Worm (Caenorhabditis elegans) whole organism, L1 larva: ENCODE data around the gene C55B6.4.

Source experiments
- C16A3.4 ChIP-seq: fragments of 150-350 bp; optimal IDR thresholded peaks from 2 replicates; lab custom pipeline; 2014; ENCODE audit warnings: missing biosample characterization, missing genetic modification characterization
- C34B4.2 ChIP-seq: sonication (generic microtip); optimal IDR thresholded peaks from 2 replicates; lab custom pipeline; 2017; ENCODE audit warnings: mild to moderate bottlenecking, missing genetic modification characterization, missing compliant biosample characterization
- F16B12.6 ChIP-seq: fragments of 150-350 bp; optimal IDR thresholded peaks from 2 replicates; lab custom pipeline; 2014; ENCODE audit warnings: missing biosample characterization, missing genetic modification characterization
- alr-1 ChIP-seq: fragments of 200-800 bp; sonication (Bioruptor generic); optimal IDR thresholded peaks from 2 replicates; lab custom pipeline; 2018; ENCODE audit warnings: borderline replicate concordance, mild to moderate bottlenecking, missing genetic modification characterization, missing compliant biosample characterization
- aly-2 ChIP-seq: fragments of 150-350 bp; optimal IDR thresholded peaks from 2 replicates; lab custom pipeline; 2014; ENCODE audit warnings: missing biosample characterization, missing genetic modification characterization
- ama-1 ChIP-seq: fragments of 150-350 bp; optimal IDR thresholded peaks from 2 replicates; lab custom pipeline; 2014
- blmp-1 ChIP-seq: fragments of 150-350 bp; optimal IDR thresholded peaks from 2 replicates; lab custom pipeline; 2014; ENCODE audit warnings: missing biosample characterization, missing genetic modification characterization
- ceh-8 ChIP-seq: fragments of 200-800 bp; sonication (Bioruptor generic); optimal IDR thresholded peaks from 2 replicates; lab custom pipeline; 2018; ENCODE audit warnings: mild to moderate bottlenecking, missing genetic modification characterization, moderate library complexity, missing compliant biosample characterization
- ceh-90 ChIP-seq: sonication (generic microtip); optimal IDR thresholded peaks from 2 replicates; lab custom pipeline; 2016; ENCODE audit warnings: missing genetic modification characterization, missing compliant biosample characterization
- dpl-1 ChIP-seq, 3 experiments: fragments of 150-350 bp in 2 of 3; sonication (generic microtip) in 1 of 3; optimal IDR thresholded peaks; 2 replicates each; lab custom pipeline; 2014 to 2017; ENCODE audit warnings: missing biosample characterization in 3 of 3, missing genetic modification characterization in 3 of 3, missing genetic modification reagents in 3 of 3
- efl-1 ChIP-seq, 4 experiments: fragments of 150-350 bp; optimal IDR thresholded peaks in 3 of 4; peaks in 1 of 4; 1 replicate in 1 of 4; 2 replicates in 3 of 4; lab custom pipeline; 2014; ENCODE audit warnings: missing biosample characterization in 2 of 4, missing genetic modification characterization in 2 of 4, missing genetic modification reagents in 2 of 4
- efl-3 ChIP-seq: fragments of 200-800 bp; sonication (Bioruptor generic); optimal IDR thresholded peaks from 2 replicates; lab custom pipeline; 2018; ENCODE audit warnings: mild to moderate bottlenecking, missing genetic modification characterization, missing compliant biosample characterization
- egl-13 ChIP-seq: sonication (generic microtip); optimal IDR thresholded peaks from 2 replicates; lab custom pipeline; 2016; ENCODE audit warnings: missing genotype, missing genetic modification reagents, missing genetic modification characterization, missing compliant biosample characterization
- egl-27 ChIP-seq, 2 experiments: fragments of 150-350 bp in 1 of 2; sonication (generic microtip); optimal IDR thresholded peaks; 3 replicates each; lab custom pipeline; 2017 to 2018; ENCODE audit warnings: missing biosample characterization in 2 of 2, missing genetic modification characterization in 2 of 2, missing genetic modification reagents in 2 of 2
- ets-5 ChIP-seq: fragments of 200-800 bp; sonication (Bioruptor generic); IDR thresholded peaks from 2 replicates; pipeline ENCODE4 v1.3.6; 2022; ENCODE audit warnings: missing genetic modification characterization, missing compliant biosample characterization
- fkh-10 ChIP-seq: sonication (generic microtip); optimal IDR thresholded peaks from 2 replicates; lab custom pipeline; 2017; ENCODE audit warnings: missing biosample characterization, missing genetic modification reagents, missing genetic modification characterization
- fos-1 ChIP-seq: fragments of 150-350 bp; optimal IDR thresholded peaks from 2 replicates; lab custom pipeline; 2014; ENCODE audit warnings: missing biosample characterization, missing genetic modification characterization
- grh-1 ChIP-seq: fragments of 200-800 bp; sonication (Bioruptor generic); IDR thresholded peaks from 2 replicates; pipeline ENCODE4 v1.3.6; 2022; ENCODE audit warnings: missing genetic modification reagents, missing genetic modification characterization, missing compliant biosample characterization
- hpl-2 ChIP-seq: fragments of 150-350 bp; optimal IDR thresholded peaks from 2 replicates; lab custom pipeline; 2014; ENCODE audit warnings: missing biosample characterization, missing genetic modification reagents, missing genetic modification characterization
- lin-13 ChIP-seq: fragments of 150-350 bp; optimal IDR thresholded peaks from 2 replicates; lab custom pipeline; 2014; ENCODE audit warnings: missing biosample characterization, missing genetic modification reagents, missing genetic modification characterization
- lin-35 ChIP-seq, 2 experiments: fragments of 150-350 bp; optimal IDR thresholded peaks; 2 replicates each; lab custom pipeline; 2014; ENCODE audit warnings: missing biosample characterization in 2 of 2, missing genetic modification characterization in 2 of 2, missing genetic modification reagents in 2 of 2
- lin-39 ChIP-seq: fragments of 150-350 bp; optimal IDR thresholded peaks from 2 replicates; lab custom pipeline; 2014; ENCODE audit warnings: missing biosample characterization, missing genetic modification reagents, missing genetic modification characterization
- mab-9 ChIP-seq: fragments of 200-800 bp; sonication (Bioruptor generic); IDR thresholded peaks from 2 replicates; pipeline ENCODE4 v1.3.6; 2022; ENCODE audit warnings: missing genetic modification reagents, missing genetic modification characterization, missing compliant biosample characterization
- mdl-1 ChIP-seq, 2 experiments: fragments of 150-350 bp; optimal IDR thresholded peaks; 2 replicates each; lab custom pipeline; 2014 to 2017; ENCODE audit warnings: missing biosample characterization in 2 of 2, missing genetic modification characterization in 2 of 2, inconsistent platforms in 1 of 2
- mef-2 ChIP-seq: fragments of 150-350 bp; optimal IDR thresholded peaks from 2 replicates; lab custom pipeline; 2014; ENCODE audit warnings: missing biosample characterization, missing genetic modification characterization
- mep-1 ChIP-seq: fragments of 150-350 bp; optimal IDR thresholded peaks from 2 replicates; lab custom pipeline; 2014; ENCODE audit warnings: missing biosample characterization, missing genetic modification characterization
- nhr-47 ChIP-seq: sonication (generic microtip); optimal IDR thresholded peaks from 2 replicates; lab custom pipeline; 2016; ENCODE audit warnings: mild to moderate bottlenecking, missing genetic modification characterization, moderate library complexity, missing compliant biosample characterization
- nhr-76 ChIP-seq: sonication (generic microtip); optimal IDR thresholded peaks from 2 replicates; lab custom pipeline; 2017; ENCODE audit warnings: missing biosample characterization, missing genetic modification characterization
- nhr-90 ChIP-seq: sonication (generic microtip); optimal IDR thresholded peaks from 2 replicates; lab custom pipeline; 2016; ENCODE audit warnings: mild to moderate bottlenecking, missing genetic modification characterization, missing compliant biosample characterization; ENCODE audit not compliant: poor library complexity
- pag-3 ChIP-seq: sonication (generic microtip); optimal IDR thresholded peaks from 2 replicates; lab custom pipeline; 2017; ENCODE audit warnings: missing genetic modification characterization, mild to moderate bottlenecking, missing compliant biosample characterization, antibody characterized with exemption, borderline replicate concordance; ENCODE audit not compliant: insufficient read depth
- pax-3 ChIP-seq: fragments of 200-800 bp; sonication (Bioruptor generic); optimal IDR thresholded peaks from 2 replicates; lab custom pipeline; 2018; ENCODE audit warnings: mild to moderate bottlenecking, missing genetic modification characterization, moderate library complexity, missing compliant biosample characterization
- rnt-1 ChIP-seq: sonication (generic microtip); optimal IDR thresholded peaks from 2 replicates; lab custom pipeline; 2016; ENCODE audit warnings: mild to moderate bottlenecking, missing genetic modification characterization, moderate library complexity, missing compliant biosample characterization
- skn-1 ChIP-seq: fragments of 150-350 bp; optimal IDR thresholded peaks from 2 replicates; lab custom pipeline; 2014; ENCODE audit warnings: missing biosample characterization, missing genetic modification characterization
- snu-23 ChIP-seq: sonication (generic microtip); optimal IDR thresholded peaks from 2 replicates; lab custom pipeline; 2016; ENCODE audit warnings: missing genetic modification characterization, missing compliant biosample characterization
- unc-130 ChIP-seq: fragments of 150-350 bp; optimal IDR thresholded peaks from 2 replicates; lab custom pipeline; 2017; ENCODE audit warnings: missing biosample characterization, missing genetic modification characterization, inconsistent platforms
- unc-30 ChIP-seq: sonication (generic microtip); optimal IDR thresholded peaks from 2 replicates; lab custom pipeline; 2017; ENCODE audit warnings: missing biosample characterization, missing genetic modification characterization
- unc-86 ChIP-seq: sonication (generic microtip); optimal IDR thresholded peaks from 2 replicates; lab custom pipeline; 2016; ENCODE audit warnings: missing genetic modification characterization, missing compliant biosample characterization
- unc-98 ChIP-seq: fragments of 200-800 bp; sonication (Bioruptor generic); IDR thresholded peaks from 2 replicates; pipeline ENCODE4 v1.3.6; 2022; ENCODE audit warnings: missing genetic modification characterization, missing compliant biosample characterization
- xbp-1 ChIP-seq: sonication (generic microtip); optimal IDR thresholded peaks from 2 replicates; lab custom pipeline; 2016; ENCODE audit warnings: missing genetic modification characterization, missing compliant biosample characterization
- zag-1 ChIP-seq: fragments of 150-350 bp; optimal IDR thresholded peaks from 2 replicates; lab custom pipeline; 2014; ENCODE audit warnings: missing biosample characterization, missing genetic modification characterization
- ztf-11 ChIP-seq, 2 experiments: sonication (generic microtip); optimal IDR thresholded peaks; 2 replicates each; lab custom pipeline; 2016 to 2017; ENCODE audit warnings: missing genetic modification characterization in 2 of 2, missing biosample characterization in 1 of 2, missing compliant biosample characterization in 1 of 2
- ztf-4 ChIP-seq: fragments of 150-350 bp; optimal IDR thresholded peaks from 2 replicates; lab custom pipeline; 2014; ENCODE audit warnings: missing biosample characterization, missing genetic modification characterization

C55B6.4 gene

ce11 chrX:7193894-7194614 is 6.6 kb upstream of the C55B6.4 start, which contains the start of gene dnj-7 (continued):
- TF ChIP-seq grh-1 (GFP tag; lab: Robert Waterston, UW) (0 out of 2 replicates have a peak, but pooled peaks have one; percentile 22), lin-13 (GFP tag; lab: Kevin White, UChicago) (no peak), C34B4.2 (tag; lab: Kevin White, UChicago) (no peak), skn-1 (tag; lab: Kevin White, UChicago) (no peak), pag-3 (tag; lab: Kevin White, UChicago) (no peak), unc-130 (tag; lab: Kevin White, UChicago) (no peak), mab-9 (GFP tag; lab: Robert Waterston, UW) (no peak), ama-1 (no peak), C16A3.4 (tag; lab: Kevin White, UChicago) (peak; percentile 37), lin-39 (tag; lab: Kevin White, UChicago) (peak; percentile 21), fos-1 (tag; lab: Kevin White, UChicago) (no peak), unc-98 (GFP tag; lab: Robert Waterston, UW) (no peak), zag-1 (no peak), egl-27 (tag; optimal IDR thresholded peaks at IDR 0.05; lab: Kevin White, UChicago) (no peak), fkh-10 (no peak), ets-5 (GFP tag; lab: Robert Waterston, UW) (no peak), rnt-1 (tag; lab: Kevin White, UChicago) (no peak), hpl-2 (no peak), xbp-1 (tag; lab: Kevin White, UChicago) (peak; percentile 100), nhr-47 (tag; lab: Kevin White, UChicago) (no peak), nhr-76 (tag; lab: Kevin White, UChicago) (no peak), mef-2 (tag; lab: Kevin White, UChicago) (no peak), mdl-1 (tag; optimal IDR thresholded peaks at IDR 0.05; lab: Kevin White, UChicago) (no peak), pax-3 (tag; lab: Kevin White, UChicago) (no peak), lin-35 (GFP tag; optimal IDR thresholded peaks at IDR 0.05; lab: Kevin White, UChicago) (no peak), ztf-4 (tag; lab: Kevin White, UChicago) (no peak), blmp-1 (peak; percentile 39), unc-30 (tag; lab: Kevin White, UChicago) (no peak), mep-1 (tag; lab: Kevin White, UChicago) (peak; percentile 69), nhr-90 (tag; lab: Kevin White, UChicago) (peak; percentile 33), efl-3 (GFP tag; lab: Kevin White, UChicago) (no peak), aly-2 (no peak), ceh-8 (no peak), ceh-90 (tag; lab: Kevin White, UChicago) (no peak), efl-1 (optimal IDR thresholded peaks at IDR 0.05; lab: Kevin White, UChicago) (no peak), efl-1 (GFP tag; optimal IDR thresholded peaks at IDR 0.05 in 1 of 2; lab: Kevin White, UChicago) (peak; percentile 10 to 90), dpl-1 (GFP tag; optimal IDR thresholded peaks at IDR 0.05; lab: Kevin White, UChicago) (peak in 1 of 3 experiments; percentile 23), alr-1 (no peak), unc-86 (no peak), F16B12.6 (tag; lab: Kevin White, UChicago) (peak; percentile 79), snu-23 (GFP tag; lab: Kevin White, UChicago) (peak; percentile 69), ztf-11 (tag; optimal IDR thresholded peaks at IDR 0.05; lab: Kevin White, UChicago) (no peak), egl-13 (no peak)
